Fruit fly (Drosophila melanogaster): Measurements from ENCODE around the gene Teh4.

Gene Teh4

dm6 chr3L:4186659-4187058, 8.6 kb upstream of the Teh4 start, which contains the start of gene VhaM9.7-c (continued):
- TF ChIP-seq CG12391 (tag; optimal IDR thresholded peaks at IDR 0.05) (peak; percentile 16), Lhr (GFP tag; optimal IDR thresholded peaks at IDR 0.05) (peak; percentile 17), hkb (optimal IDR thresholded peaks at IDR 0.05) (no peak), hkb (GFP tag; IDR thresholded peaks at IDR 0.05) (no peak), Meics (GFP tag; optimal IDR thresholded peaks at IDR 0.05) (peak; percentile 15), CG13424 (tag; optimal IDR thresholded peaks at IDR 0.05) (no peak), fu2 (GFP tag; optimal IDR thresholded peaks at IDR 0.05) (peak; percentile 53), CG15601 (tag; optimal IDR thresholded peaks at IDR 0.05) (peak; percentile 9)

- peak; percentile 39 for TF ChIP-seq CG15514 (GFP tag; optimal IDR thresholded peaks at IDR 0.05)
- no peak for TF ChIP-seq CG14441 (GFP tag; IDR thresholded peaks at IDR 0.05)
- TF ChIP-seq CG15011 (GFP tag; optimal IDR thresholded peaks at IDR 0.05), result no peak
- TF ChIP-seq CG12219 (GFP tag; optimal IDR thresholded peaks at IDR 0.05), result no peak
- no peak for TF ChIP-seq Tbp (GFP tag; optimal IDR thresholded peaks at IDR 0.05)
- TF ChIP-seq hb (GFP tag; IDR thresholded peaks at IDR 0.05; ENCODE audit: partially characterized antibody), result no peak
- peak; percentile 78 for TF ChIP-seq nerfin-1 (tag; optimal IDR thresholded peaks at IDR 0.05)
- no peak for TF ChIP-seq CG11093 (GFP tag; IDR thresholded peaks at IDR 0.05)
- no peak for TF ChIP-seq CG17802 (tag; optimal IDR thresholded peaks at IDR 0.05)
- 0 out of 2 replicates have a peak, but pooled peaks have one; percentile 14 for TF ChIP-seq Scr (GFP tag; IDR thresholded peaks at IDR 0.05; ENCODE audit: partially characterized antibody)
- TF ChIP-seq Camta (GFP tag; optimal IDR thresholded peaks at IDR 0.05), result no peak
- peak; percentile 86 for TF ChIP-seq crol (GFP tag; IDR thresholded peaks at IDR 0.05)
- peak; percentile 80 for TF ChIP-seq Deaf1 (tag; optimal IDR thresholded peaks at IDR 0.05)
- no peak for TF ChIP-seq dmrt99B (tag; optimal IDR thresholded peaks at IDR 0.05)
- peak; percentile 30 for TF ChIP-seq Mad (GFP tag; optimal IDR thresholded peaks at IDR 0.05)
- 0 out of 3 replicates have a peak, but pooled peaks have one; percentile 44 for TF ChIP-seq mld (GFP tag; IDR thresholded peaks at IDR 0.05; ENCODE audit: partially characterized antibody)
- TF ChIP-seq CG4707 (GFP tag; optimal IDR thresholded peaks at IDR 0.05), result no peak
- TF ChIP-seq CG2129 (GFP tag; IDR thresholded peaks at IDR 0.05; ENCODE audit: partially characterized antibody), result no peak
- TF ChIP-seq h (optimal IDR thresholded peaks at IDR 0.05), result no peak
- no peak for TF ChIP-seq CG12391 (tag; optimal IDR thresholded peaks at IDR 0.05)
- TF ChIP-seq slou (GFP tag; optimal IDR thresholded peaks at IDR 0.05), result no peak
- TF ChIP-seq bcd (GFP tag; optimal IDR thresholded peaks at IDR 0.05), result no peak
- no peak for TF ChIP-seq klu (GFP tag; IDR thresholded peaks at IDR 0.05)
- TF ChIP-seq Stat92E (GFP tag; optimal IDR thresholded peaks at IDR 0.05), result no peak
- TF ChIP-seq CG5180 (GFP tag; optimal IDR thresholded peaks at IDR 0.05), result no peak
- TF ChIP-seq CG3726 (GFP tag; IDR thresholded peaks at IDR 0.05), result no peak
- no peak for TF ChIP-seq CG31441 (GFP tag; IDR thresholded peaks at IDR 0.05)
- TF ChIP-seq Sox102F (GFP tag; optimal IDR thresholded peaks at IDR 0.05), result no peak
- peak; percentile 19; the same call in 1 of the 2 replicates for TF ChIP-seq Bgb (GFP tag; IDR thresholded peaks at IDR 0.05; ENCODE audit: partially characterized antibody)
- 0 out of 4 replicates have a peak, but pooled peaks have one; percentile 25 for TF ChIP-seq chinmo (GFP tag; IDR thresholded peaks at IDR 0.05; ENCODE audit: partially characterized antibody)
- 0 out of 2 replicates have a peak, but pooled peaks have one; percentile 30 for TF ChIP-seq rib (GFP tag; IDR thresholded peaks at IDR 0.05)
- TF ChIP-seq gro (GFP tag; optimal IDR thresholded peaks at IDR 0.05), result no peak
- 0 out of 2 replicates have a peak, but pooled peaks have one; percentile 29 for TF ChIP-seq seq (GFP tag; IDR thresholded peaks at IDR 0.05)
- peak; percentile 77 for TF ChIP-seq abd-A (tag; optimal IDR thresholded peaks at IDR 0.05)
- TF ChIP-seq CG1024 (GFP tag; IDR thresholded peaks at IDR 0.05), result no peak
- TF ChIP-seq tgo (GFP tag; IDR thresholded peaks at IDR 0.05), result no peak
- no peak for TF ChIP-seq CG2116 (GFP tag; optimal IDR thresholded peaks at IDR 0.05)
- peak; percentile 0 for TF ChIP-seq scrt (GFP tag; optimal IDR thresholded peaks at IDR 0.05)
- TF ChIP-seq ash1 (GFP tag; optimal IDR thresholded peaks at IDR 0.05), result no peak
- no peak for TF ChIP-seq CrebB (tag; optimal IDR thresholded peaks at IDR 0.05)
- peak; percentile 49 for TF ChIP-seq Med (GFP tag)
- TF ChIP-seq CG16813 (GFP tag; IDR thresholded peaks at IDR 0.05; ENCODE audit: partially characterized antibody), result no peak
Measured at dm6 chr3L:4185259-4185658, 7.2 kb upstream of the Teh4 start.

Measured in whole organism, embryonic.